Fruit fly (Drosophila melanogaster): Measurements from ENCODE around the gene Vps16A.
A peak's percentile ranks its signal among the peaks of the same experiment; 100 is the strongest.

The Vps16A gene

DNA sequence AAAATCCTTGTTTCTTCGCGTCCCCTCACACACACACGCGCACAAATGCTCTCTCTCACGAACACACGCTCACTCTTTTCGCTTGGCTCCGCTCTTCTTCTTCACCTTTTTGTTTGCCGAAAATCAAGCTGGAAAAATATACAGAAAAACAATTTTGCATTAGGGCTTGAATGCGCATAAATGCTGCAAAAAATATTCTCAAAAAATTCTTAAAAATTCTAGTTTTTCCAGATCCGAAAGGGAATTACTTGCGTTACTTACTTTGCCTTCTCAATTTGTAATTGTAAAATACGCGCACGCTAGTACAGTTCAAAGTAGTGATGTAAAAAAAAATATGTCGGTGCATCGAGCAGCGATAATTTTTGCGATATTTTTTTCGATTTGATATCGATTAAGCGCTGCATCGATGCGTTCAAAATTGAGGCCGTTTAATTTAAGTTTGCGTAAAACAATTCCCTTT, 26.8 kb upstream of the Vps16A start (continued):
- TF ChIP-seq nerfin-1 (tag; optimal IDR thresholded peaks at IDR 0.05), result peak; percentile 21
- no peak for TF ChIP-seq CG17802 (tag; optimal IDR thresholded peaks at IDR 0.05)
- peak; percentile 78; the same call in 2 of the 3 replicates for TF ChIP-seq zen2 (GFP tag; IDR thresholded peaks at IDR 0.05; ENCODE audit: partially characterized antibody)
- TF ChIP-seq CG10979 (tag; optimal IDR thresholded peaks at IDR 0.05), result peak; percentile 30
- no peak for TF ChIP-seq ttk (GFP tag; IDR thresholded peaks at IDR 0.05)
- no peak for TF ChIP-seq jumu (GFP tag; optimal IDR thresholded peaks at IDR 0.05)
- TF ChIP-seq CG32772 (GFP tag; IDR thresholded peaks at IDR 0.05), result no peak
- TF ChIP-seq CG15514 (GFP tag; optimal IDR thresholded peaks at IDR 0.05), result peak; percentile 55
- no peak for TF ChIP-seq CG13775 (GFP tag; optimal IDR thresholded peaks at IDR 0.05)
- no peak for TF ChIP-seq CG12299 (tag; optimal IDR thresholded peaks at IDR 0.05)
- TF ChIP-seq BtbVII (GFP tag; optimal IDR thresholded peaks at IDR 0.05), result no peak
- TF ChIP-seq Fer1 (GFP tag; optimal IDR thresholded peaks at IDR 0.05), result peak; percentile 22
- TF ChIP-seq cad (GFP tag; optimal IDR thresholded peaks at IDR 0.05), result no peak
- no peak for TF ChIP-seq ase (GFP tag; IDR thresholded peaks at IDR 0.05)
- no peak for TF ChIP-seq psq (GFP tag; optimal IDR thresholded peaks at IDR 0.05)
- no peak for TF ChIP-seq mirr (GFP tag; optimal IDR thresholded peaks at IDR 0.05)
- TF ChIP-seq CG3726 (GFP tag; IDR thresholded peaks at IDR 0.05), result no peak
- peak; percentile 60 for TF ChIP-seq gro (GFP tag; optimal IDR thresholded peaks at IDR 0.05)
- TF ChIP-seq Elba2 (GFP tag; optimal IDR thresholded peaks at IDR 0.05), result no peak
- TF ChIP-seq ken (GFP tag; IDR thresholded peaks at IDR 0.05), result no peak
- no peak for TF ChIP-seq CkIIα-i1 (GFP tag; IDR thresholded peaks at IDR 0.05)
- no peak for TF ChIP-seq wdn (GFP tag; IDR thresholded peaks at IDR 0.05)
- TF ChIP-seq pum (GFP tag; optimal IDR thresholded peaks at IDR 0.05), result no peak
- TF ChIP-seq CG12155 (GFP tag; optimal IDR thresholded peaks at IDR 0.05), result no peak
- no peak for TF ChIP-seq gem (tag; optimal IDR thresholded peaks at IDR 0.05)
- TF ChIP-seq tup (GFP tag; optimal IDR thresholded peaks at IDR 0.05), result no peak
- TF ChIP-seq CG13894 (tag; optimal IDR thresholded peaks at IDR 0.05), result no peak
- TF ChIP-seq CG32532 (GFP tag; IDR thresholded peaks at IDR 0.05), result no peak
- peak; percentile 80 for TF ChIP-seq Scr (GFP tag; IDR thresholded peaks at IDR 0.05; ENCODE audit: partially characterized antibody)
- no peak for TF ChIP-seq CG11093 (GFP tag; IDR thresholded peaks at IDR 0.05)
- no peak for TF ChIP-seq NC2α (GFP tag; optimal IDR thresholded peaks at IDR 0.05)
- no peak for TF ChIP-seq CG10321 (GFP tag; IDR thresholded peaks at IDR 0.05)
- peak; percentile 94 for TF ChIP-seq YL-1 (GFP tag; optimal IDR thresholded peaks at IDR 0.05)
- TF ChIP-seq CG13296 (GFP tag; optimal IDR thresholded peaks at IDR 0.05), result no peak
- TF ChIP-seq CG7928 (GFP tag; optimal IDR thresholded peaks at IDR 0.05), result no peak
- TF ChIP-seq Tbp (GFP tag; optimal IDR thresholded peaks at IDR 0.05), result no peak
- no peak for TF ChIP-seq CG10959 (GFP tag; IDR thresholded peaks at IDR 0.05)
- TF ChIP-seq Taf1 (GFP tag; IDR thresholded peaks at IDR 0.05), result no peak
- TF ChIP-seq CG13123 (GFP tag; optimal IDR thresholded peaks at IDR 0.05), result no peak
- no peak for TF ChIP-seq Fer3 (tag; optimal IDR thresholded peaks at IDR 0.05)
- TF ChIP-seq ara (GFP tag; IDR thresholded peaks at IDR 0.05), result no peak
- no peak for TF ChIP-seq zfh1 (GFP tag; IDR thresholded peaks at IDR 0.05)
- peak; percentile 31 for TF ChIP-seq sug (tag; optimal IDR thresholded peaks at IDR 0.05)
- no peak for TF ChIP-seq CG4424 (GFP tag; optimal IDR thresholded peaks at IDR 0.05)
- peak; percentile 40; the same call in 2 of the 3 replicates for TF ChIP-seq CG17361 (GFP tag; IDR thresholded peaks at IDR 0.05)
- TF ChIP-seq Blimp-1 (GFP tag; optimal IDR thresholded peaks at IDR 0.05), result no peak
- TF ChIP-seq odd (GFP tag; optimal IDR thresholded peaks at IDR 0.05), result no peak
- no peak for TF ChIP-seq Xbp1 (GFP tag; optimal IDR thresholded peaks at IDR 0.05)
- no peak for TF ChIP-seq D19B (GFP tag; optimal IDR thresholded peaks at IDR 0.05)
- TF ChIP-seq Gsc (GFP tag; IDR thresholded peaks at IDR 0.05), result no peak
- TF ChIP-seq abd-A (tag; optimal IDR thresholded peaks at IDR 0.05), result no peak
- no peak for TF ChIP-seq CG1024 (GFP tag; IDR thresholded peaks at IDR 0.05)
